Worm (Caenorhabditis elegans) whole organism, mixed stage, embryonic: ENCODE results near the gene sod-1.

Source experiments
- blmp-1 ChIP-seq: fragments of 150-350 bp; optimal IDR thresholded peaks from 2 replicates; lab custom pipeline; 2014; ENCODE audit warnings: missing biosample characterization, missing genetic modification characterization
- ztf-11 ChIP-seq: fragments of 150-350 bp; optimal IDR thresholded peaks from 2 replicates; lab custom pipeline; 2014; ENCODE audit warnings: missing biosample characterization, missing genetic modification characterization

DNA sequence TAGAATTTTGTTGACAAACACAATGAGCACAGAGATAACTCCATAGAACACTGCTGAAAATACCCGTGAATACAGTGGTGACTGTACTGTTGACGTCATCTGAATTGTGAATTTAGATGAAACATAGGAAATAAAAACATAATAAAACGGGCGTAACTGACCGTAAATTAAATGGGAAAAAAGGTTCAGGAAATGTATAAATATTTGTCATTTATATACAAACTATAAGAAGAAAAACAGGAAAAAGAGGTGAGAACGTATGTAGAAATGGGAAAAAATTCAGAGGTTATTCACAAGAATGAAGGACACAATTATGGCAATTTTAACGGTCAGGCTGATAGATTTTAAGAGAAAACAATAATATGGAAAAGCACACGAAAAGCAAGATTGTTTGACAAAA is 38.9 kb upstream of the sod-1 start, which contains the start of gene sqv-7:
- TF ChIP-seq ztf-11 (tag; lab: Kevin White, UChicago) (no peak), blmp-1 (no peak)
